Worm (Caenorhabditis elegans) whole organism, mixed stage, embryonic: ENCODE results near the gene R03G8.3.

Source experiments
- ces-1 ChIP-seq: fragments of 150-350 bp; optimal IDR thresholded peaks from 2 replicates; lab custom pipeline; 2014; ENCODE audit warnings: missing biosample characterization, missing genetic modification reagents, missing genetic modification characterization
- cnd-1 ChIP-seq: fragments of 200-800 bp; sonication (Bioruptor generic); optimal IDR thresholded peaks from 2 replicates; lab custom pipeline; 2018; ENCODE audit warnings: mild to moderate bottlenecking, missing genetic modification characterization, missing compliant biosample characterization
- elt-3 ChIP-seq: fragments of 150-350 bp; optimal IDR thresholded peaks from 2 replicates; lab custom pipeline; 2014; ENCODE audit warnings: missing biosample characterization, missing genetic modification characterization
- lsy-2 ChIP-seq: fragments of 150-350 bp; optimal IDR thresholded peaks from 2 replicates; lab custom pipeline; 2014; ENCODE audit warnings: missing biosample characterization, missing genetic modification characterization
- mab-5 ChIP-seq: fragments of 150-350 bp; optimal IDR thresholded peaks from 2 replicates; lab custom pipeline; 2014; ENCODE audit warnings: missing biosample characterization, missing genetic modification characterization
- mep-1 ChIP-seq: fragments of 150-350 bp; optimal IDR thresholded peaks from 2 replicates; lab custom pipeline; 2017; ENCODE audit warnings: missing biosample characterization, missing genetic modification reagents, missing genetic modification characterization, inconsistent platforms
- nhr-28 ChIP-seq: fragments of 150-350 bp; optimal IDR thresholded peaks from 2 replicates; lab custom pipeline; 2014; ENCODE audit warnings: missing biosample characterization, missing genetic modification characterization
- pha-4 ChIP-seq: fragments of 150-350 bp; optimal IDR thresholded peaks from 2 replicates; lab custom pipeline; 2018; ENCODE audit warnings: missing biosample characterization, missing genetic modification reagents, missing genetic modification characterization
- sem-2 ChIP-seq: fragments of 200-800 bp; sonication (Bioruptor generic); optimal IDR thresholded peaks from 2 replicates; lab custom pipeline; 2018; ENCODE audit warnings: mild to moderate bottlenecking, missing genetic modification characterization, missing compliant biosample characterization
- snpc-4 ChIP-seq: fragments of 150-350 bp; optimal IDR thresholded peaks from 2 replicates; lab custom pipeline; 2014; ENCODE audit warnings: missing biosample characterization, missing genetic modification characterization
- sptf-1 ChIP-seq: sonication (generic microtip); optimal IDR thresholded peaks from 2 replicates; lab custom pipeline; 2017; ENCODE audit warnings: mild to moderate bottlenecking, missing genetic modification characterization, moderate library complexity, missing compliant biosample characterization
- unc-62 ChIP-seq: fragments of 150-350 bp; optimal IDR thresholded peaks from 2 replicates; lab custom pipeline; 2014; ENCODE audit warnings: missing biosample characterization, missing genetic modification reagents, missing genetic modification characterization

- no peak for TF ChIP-seq lsy-2 (tag; lab: Kevin White, UChicago)
- no peak for TF ChIP-seq cnd-1 (tag; lab: Kevin White, UChicago)
- no peak for TF ChIP-seq unc-62 (GFP tag; lab: Kevin White, UChicago)
- TF ChIP-seq snpc-4 (tag; lab: Kevin White, UChicago), result no peak
- TF ChIP-seq nhr-28 (tag; lab: Kevin White, UChicago), result no peak
- no peak for TF ChIP-seq sem-2 (GFP tag; lab: Kevin White, UChicago)
- no peak for TF ChIP-seq pha-4
- TF ChIP-seq mab-5 (tag; lab: Kevin White, UChicago), result no peak
- TF ChIP-seq elt-3 (tag; lab: Kevin White, UChicago), result no peak
- TF ChIP-seq mep-1, result no peak
- TF ChIP-seq sptf-1 (tag; lab: Kevin White, UChicago), result no peak
- no peak for TF ChIP-seq ces-1 (GFP tag; lab: Kevin White, UChicago)
Measured at ce11 chrX:13106177-13106761, 15.5 kb downstream of the R03G8.3 start.
